Fruit fly (Drosophila melanogaster) S2 (cell line): ENCODE measurements around the gene na.

Experiments
- CG8478 ChIP-seq: fragments of >200 bp; optimal IDR thresholded peaks from 2 replicates; lab custom pipeline; 2018
- CTCF ChIP-seq, 2 experiments: fragments of >200 bp; optimal IDR thresholded peaks; 2 replicates each; lab custom pipeline; 2018

DNA sequence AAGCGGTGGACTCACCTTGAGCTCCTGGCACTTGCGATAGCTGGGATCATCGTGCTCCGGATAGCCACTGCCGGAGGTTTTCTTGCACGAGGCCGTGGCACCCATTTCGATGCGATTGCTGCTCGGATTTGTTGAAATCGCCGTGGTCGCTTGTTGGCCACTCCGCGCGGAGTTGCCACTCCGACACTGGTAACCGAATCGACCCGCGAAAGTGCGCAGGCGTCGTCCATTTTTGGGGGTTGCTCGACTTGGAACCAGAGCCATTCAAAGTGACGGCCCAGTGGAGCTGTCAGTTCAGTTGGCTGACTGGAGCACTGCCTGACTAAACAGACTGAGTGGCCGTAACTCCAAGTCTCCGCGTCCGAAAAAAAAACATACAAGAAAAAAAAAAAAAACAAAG is at the start of gene na, which contains the start of gene CG13404:
- TF ChIP-seq CG8478 (lab: Kevin White, UChicago): no peak
- no peak for TF ChIP-seq CTCF (optimal IDR thresholded peaks at IDR 0.05; lab: Kevin White, UChicago)
